Worm (Caenorhabditis elegans) whole organism, midembryonic: ENCODE results near the gene K02H11.4.

Experiments
- klf-2 ChIP-seq: fragments of 200-800 bp; sonication (Bioruptor generic); conservative IDR thresholded peaks from 2 replicates; pipeline ENCODE4 v1.3.6; 2022; ENCODE audit warnings: missing genetic modification reagents, missing genetic modification characterization, missing compliant biosample characterization
- ztf-23 ChIP-seq: fragments of 200-800 bp; sonication (Bioruptor generic); IDR thresholded peaks from 2 replicates; pipeline ENCODE4 v1.3.6; 2022; ENCODE audit warnings: missing genetic modification reagents, missing genetic modification characterization, missing compliant biosample characterization

DNA sequence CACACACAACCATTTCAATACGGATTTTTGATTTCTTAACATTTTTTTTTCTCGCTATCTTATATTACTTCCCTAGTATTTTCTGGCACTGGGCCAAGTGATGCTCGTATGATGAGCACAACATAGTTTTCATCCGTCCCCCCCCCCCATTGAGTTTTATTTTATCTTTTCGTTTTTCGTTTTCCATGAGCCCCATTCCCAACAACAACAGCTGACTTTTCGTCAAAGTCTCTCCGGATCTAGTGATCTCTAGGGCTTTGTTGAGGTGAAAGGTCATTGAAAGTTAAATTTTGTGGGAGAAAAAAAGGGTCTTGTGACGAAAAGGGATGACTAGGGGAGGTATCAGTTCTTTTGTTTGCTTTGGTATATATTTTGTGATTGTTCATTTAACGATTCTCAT lies 50.2 kb downstream of the K02H11.4 start:
- TF ChIP-seq klf-2: no peak
- no peak for TF ChIP-seq ztf-23 (GFP tag; lab: Robert Waterston, UW)
